Worm (Caenorhabditis elegans) whole organism, young adult: ENCODE data around the gene C17H12.37.

ENCODE experiments used
- C17E4.6 ChIP-seq: fragments of 200-800 bp; sonication (Bioruptor generic); IDR thresholded peaks from 2 replicates; pipeline ENCODE4 v1.3.6; 2022; ENCODE audit warnings: missing genetic modification reagents, missing genetic modification characterization, missing compliant biosample characterization
- D2030.7 ChIP-seq: fragments of 200-800 bp; sonication (Bioruptor generic); IDR thresholded peaks from 2 replicates; pipeline ENCODE4 v1.3.6; 2022; ENCODE audit warnings: missing genetic modification reagents, missing genetic modification characterization, missing compliant biosample characterization
- F39B2.1 ChIP-seq: fragments of 200-800 bp; sonication (Bioruptor generic); IDR thresholded peaks from 2 replicates; pipeline ENCODE4 v1.3.6; 2022; ENCODE audit warnings: missing genetic modification reagents, missing genetic modification characterization, missing compliant biosample characterization
- F49E8.2 ChIP-seq: sonication (generic microtip); optimal IDR thresholded peaks from 3 replicates; lab custom pipeline; 2017; ENCODE audit warnings: missing genetic modification characterization, mild to moderate bottlenecking, missing compliant biosample characterization, antibody characterized with exemption, moderate library complexity; ENCODE audit not compliant: insufficient read depth
- F52B5.7 ChIP-seq: sonication (generic microtip); optimal IDR thresholded peaks from 2 replicates; lab custom pipeline; 2016; ENCODE audit warnings: mild to moderate bottlenecking, missing genetic modification characterization, missing compliant biosample characterization
- F57A8.1 ChIP-seq: fragments of 200-800 bp; sonication (Bioruptor generic); optimal IDR thresholded peaks from 2 replicates; lab custom pipeline; 2018; ENCODE audit warnings: mild to moderate bottlenecking, missing genetic modification characterization, moderate library complexity, missing compliant biosample characterization
- K11D2.4 ChIP-seq: fragments of 200-800 bp; sonication (Bioruptor generic); IDR thresholded peaks from 2 replicates; pipeline ENCODE4 v1.3.6; 2022; ENCODE audit warnings: missing genetic modification reagents, missing genetic modification characterization, missing compliant biosample characterization
- K12H6.12 ChIP-seq: fragments of 200-800 bp; sonication (Bioruptor generic); optimal IDR thresholded peaks from 2 replicates; lab custom pipeline; 2018; ENCODE audit warnings: mild to moderate bottlenecking, missing genetic modification characterization, missing compliant biosample characterization
- T07F8.4 ChIP-seq: sonication (generic microtip); optimal IDR thresholded peaks from 2 replicates; lab custom pipeline; 2016; ENCODE audit warnings: mild to moderate bottlenecking, missing genetic modification characterization, moderate library complexity, missing compliant biosample characterization
- T26A5.8 ChIP-seq: sonication (generic microtip); optimal IDR thresholded peaks from 2 replicates; lab custom pipeline; 2016; ENCODE audit warnings: missing genetic modification characterization, missing compliant biosample characterization
- Y56A3A.18 ChIP-seq: fragments of 200-800 bp; sonication (Bioruptor generic); IDR thresholded peaks from 2 replicates; pipeline ENCODE4 v1.3.6; 2022; ENCODE audit warnings: missing genetic modification reagents, missing genetic modification characterization, missing compliant biosample characterization
- ZK185.1 ChIP-seq: sonication (generic microtip); optimal IDR thresholded peaks from 2 replicates; lab custom pipeline; 2016; ENCODE audit warnings: mild to moderate bottlenecking, missing genetic modification characterization, missing compliant biosample characterization; ENCODE audit not compliant: poor library complexity, severe bottlenecking
- akir-1 ChIP-seq: fragments of 200-800 bp; sonication (Bioruptor generic); optimal IDR thresholded peaks from 2 replicates; lab custom pipeline; 2018; ENCODE audit warnings: mild to moderate bottlenecking, missing genetic modification characterization, moderate library complexity, missing compliant biosample characterization
- ama-1 ChIP-seq, 3 experiments: fragments of 150-350 bp in 1 of 3; sonication (generic microtip) in 2 of 3; optimal IDR thresholded peaks; 2 replicates each; lab custom pipeline; 2014 to 2018; ENCODE audit warnings: missing biosample characterization in 2 of 3, missing genetic modification characterization in 2 of 3, missing genetic modification reagents in 2 of 3
- aptf-3 ChIP-seq: fragments of 200-800 bp; sonication (Bioruptor generic); IDR thresholded peaks from 2 replicates; pipeline ENCODE4 v1.3.6; 2022; ENCODE audit warnings: missing genetic modification characterization, missing compliant biosample characterization
- athp-1 ChIP-seq: sonication (generic microtip); optimal IDR thresholded peaks from 2 replicates; lab custom pipeline; 2017; ENCODE audit warnings: mild to moderate bottlenecking, missing genetic modification characterization, missing compliant biosample characterization
- attf-6 ChIP-seq: fragments of 200-800 bp; sonication (Bioruptor generic); IDR thresholded peaks from 2 replicates; pipeline ENCODE4 v1.3.6; 2022; ENCODE audit warnings: missing genetic modification reagents, missing genetic modification characterization, missing compliant biosample characterization
- ceh-58 ChIP-seq: fragments of 200-800 bp; sonication (Bioruptor generic); IDR thresholded peaks from 2 replicates; pipeline ENCODE4 v1.3.6; 2022; ENCODE audit warnings: missing genetic modification characterization, missing compliant biosample characterization
- ceh-91 ChIP-seq: fragments of 200-800 bp; sonication (Bioruptor generic); IDR thresholded peaks from 2 replicates; pipeline ENCODE4 v1.3.6; 2022; ENCODE audit warnings: missing genetic modification reagents, missing genetic modification characterization, missing compliant biosample characterization
- fkh-3 ChIP-seq: sonication (generic microtip); optimal IDR thresholded peaks from 2 replicates; lab custom pipeline; 2016; ENCODE audit warnings: mild to moderate bottlenecking, missing genetic modification characterization, missing compliant biosample characterization
- hmg-1.2 ChIP-seq: fragments of 200-800 bp; sonication (Bioruptor generic); IDR thresholded peaks from 2 replicates; pipeline ENCODE4 v1.3.6; 2022; ENCODE audit warnings: missing genetic modification reagents, missing genetic modification characterization, missing compliant biosample characterization
- let-607 ChIP-seq, 2 experiments: fragments of 200-800 bp in 1 of 2; sonication (Bioruptor generic) in 1 of 2; sonication (generic microtip) in 1 of 2; optimal IDR thresholded peaks; 2 replicates each; lab custom pipeline; 2016 to 2018; ENCODE audit warnings: mild to moderate bottlenecking in 2 of 2, missing compliant biosample characterization in 2 of 2, missing genetic modification characterization in 2 of 2, moderate library complexity in 2 of 2, missing genotype in 1 of 2
- lin-40 ChIP-seq: sonication (generic microtip); optimal IDR thresholded peaks from 2 replicates; lab custom pipeline; 2016; ENCODE audit warnings: missing genetic modification characterization, mild to moderate bottlenecking, missing compliant biosample characterization, missing genotype, missing genetic modification reagents
- lin-54 ChIP-seq: fragments of 200-800 bp; sonication (Bioruptor generic); optimal IDR thresholded peaks from 2 replicates; lab custom pipeline; 2018; ENCODE audit warnings: mild to moderate bottlenecking, missing genetic modification characterization, missing compliant biosample characterization
- lir-1 ChIP-seq: fragments of 200-800 bp; sonication (Bioruptor generic); conservative IDR thresholded peaks from 2 replicates; pipeline ENCODE4 v1.3.6; 2022; ENCODE audit warnings: missing genetic modification reagents, missing genetic modification characterization, missing compliant biosample characterization
- lsl-1 ChIP-seq: fragments of 200-800 bp; sonication (Bioruptor generic); optimal IDR thresholded peaks from 2 replicates; lab custom pipeline; 2018; ENCODE audit warnings: mild to moderate bottlenecking, missing genetic modification characterization, moderate library complexity, missing compliant biosample characterization
- madf-6 ChIP-seq: fragments of 200-800 bp; sonication (Bioruptor generic); IDR thresholded peaks from 2 replicates; pipeline ENCODE4 v1.3.6; 2022; ENCODE audit warnings: missing genetic modification reagents, missing genetic modification characterization, missing compliant biosample characterization
- madf-8 ChIP-seq: fragments of 200-800 bp; sonication (Bioruptor generic); conservative IDR thresholded peaks from 2 replicates; pipeline ENCODE4 v1.3.6; 2022; ENCODE audit warnings: missing genetic modification reagents, missing genetic modification characterization, missing compliant biosample characterization
- mel-28 ChIP-seq: sonication (generic microtip); optimal IDR thresholded peaks from 2 replicates; lab custom pipeline; 2016; ENCODE audit warnings: borderline replicate concordance, mild to moderate bottlenecking, missing genetic modification characterization, missing compliant biosample characterization
- nfya-2 ChIP-seq: fragments of 200-800 bp; sonication (Bioruptor generic); IDR thresholded peaks from 2 replicates; pipeline ENCODE4 v1.3.6; 2022; ENCODE audit warnings: missing genetic modification reagents, missing genetic modification characterization, missing compliant biosample characterization
- nhr-90 ChIP-seq: sonication (generic microtip); optimal IDR thresholded peaks from 2 replicates; lab custom pipeline; 2016; ENCODE audit warnings: missing genotype, mild to moderate bottlenecking, missing genetic modification characterization, missing compliant biosample characterization
- rcor-1 ChIP-seq: fragments of 200-800 bp; sonication (Bioruptor generic); IDR thresholded peaks from 2 replicates; pipeline ENCODE4 v1.3.6; 2022; ENCODE audit warnings: missing genetic modification reagents, missing genetic modification characterization, missing compliant biosample characterization
- rpc-1 ChIP-seq, 2 experiments: fragments of 150-350 bp in 1 of 2; sonication (generic microtip) in 1 of 2; optimal IDR thresholded peaks; 2 replicates each; lab custom pipeline; 2014 to 2018; ENCODE audit warnings: missing biosample characterization in 1 of 2, missing genetic modification characterization in 1 of 2, missing genetic modification reagents in 1 of 2, missing genotype in 1 of 2
- sea-2 ChIP-seq: fragments of 200-800 bp; sonication (Bioruptor generic); IDR thresholded peaks from 2 replicates; pipeline ENCODE4 v1.3.6; 2022; ENCODE audit warnings: missing genetic modification characterization, missing compliant biosample characterization
- snpc-4 ChIP-seq, 5 experiments: fragments of 150-350 bp in 1 of 5; sonication (generic microtip) in 4 of 5; optimal IDR thresholded peaks; 2 replicates each; lab custom pipeline; 2014 to 2018; ENCODE audit warnings: missing genetic modification characterization in 5 of 5, missing biosample characterization in 3 of 5, antibody characterized with exemption in 2 of 5, mild to moderate bottlenecking in 2 of 5, missing compliant biosample characterization in 2 of 5, missing genotype in 2 of 5, moderate library complexity in 2 of 5, missing genetic modification reagents in 1 of 5
- somi-1 ChIP-seq: fragments of 200-800 bp; sonication (Bioruptor generic); optimal IDR thresholded peaks from 2 replicates; lab custom pipeline; 2018; ENCODE audit warnings: mild to moderate bottlenecking, missing genetic modification characterization, missing compliant biosample characterization
- unc-62 ChIP-seq: fragments of 150-350 bp; optimal IDR thresholded peaks from 2 replicates; lab custom pipeline; 2014; ENCODE audit warnings: missing biosample characterization, missing genetic modification reagents, missing genetic modification characterization
- ztf-18 ChIP-seq: sonication (generic microtip); optimal IDR thresholded peaks from 2 replicates; lab custom pipeline; 2016; ENCODE audit warnings: missing genotype, mild to moderate bottlenecking, missing genetic modification characterization, missing compliant biosample characterization
- ztf-26 ChIP-seq: sonication (generic microtip); optimal IDR thresholded peaks from 2 replicates; lab custom pipeline; 2017; ENCODE audit warnings: missing genetic modification characterization, missing compliant biosample characterization
- ztf-28 ChIP-seq: fragments of 200-800 bp; sonication (Bioruptor generic); IDR thresholded peaks from 2 replicates; pipeline ENCODE4 v1.3.6; 2022; ENCODE audit warnings: missing genetic modification reagents, missing genetic modification characterization, missing compliant biosample characterization

C17H12.37 gene

ce11 chrIV:6792380-6793309 lies 12.3 kb upstream of the C17H12.37 start (continued):
- TF ChIP-seq nfya-2 (GFP tag; lab: Robert Waterston, UW): no peak
- TF ChIP-seq C17E4.6 (GFP tag; lab: Robert Waterston, UW): no peak
- TF ChIP-seq ceh-91 (GFP tag; lab: Robert Waterston, UW): no peak
- TF ChIP-seq F49E8.2 (tag; lab: Kevin White, UChicago): peak; percentile 76
- TF ChIP-seq nhr-90 (tag; lab: Kevin White, UChicago): no peak
- TF ChIP-seq lin-40 (tag; lab: Kevin White, UChicago): peak; percentile 58
- TF ChIP-seq let-607 (tag; optimal IDR thresholded peaks at IDR 0.05; lab: Kevin White, UChicago): peak; percentile 2 to 59
- no peak for TF ChIP-seq ceh-58 (GFP tag; lab: Robert Waterston, UW)
- no peak for TF ChIP-seq K12H6.12 (tag; lab: Kevin White, UChicago)
- TF ChIP-seq snpc-4 (GFP tag; optimal IDR thresholded peaks at IDR 0.05; lab: Kevin White, UChicago): peak; percentile 84
- peak; percentile 88 to 96 (median 94) for TF ChIP-seq snpc-4 (tag; optimal IDR thresholded peaks at IDR 0.05; lab: Kevin White, UChicago)
- peak; percentile 64 for TF ChIP-seq hmg-1.2 (GFP tag; lab: Robert Waterston, UW)
- TF ChIP-seq F39B2.1: no peak
- TF ChIP-seq F57A8.1: no peak
- TF ChIP-seq rpc-1 (optimal IDR thresholded peaks at IDR 0.05; lab: Kevin White, UChicago): no peak
- no peak for TF ChIP-seq rpc-1 (tag; optimal IDR thresholded peaks at IDR 0.05; lab: Kevin White, UChicago)
- TF ChIP-seq lir-1: no peak
- TF ChIP-seq akir-1: no peak

DNA sequence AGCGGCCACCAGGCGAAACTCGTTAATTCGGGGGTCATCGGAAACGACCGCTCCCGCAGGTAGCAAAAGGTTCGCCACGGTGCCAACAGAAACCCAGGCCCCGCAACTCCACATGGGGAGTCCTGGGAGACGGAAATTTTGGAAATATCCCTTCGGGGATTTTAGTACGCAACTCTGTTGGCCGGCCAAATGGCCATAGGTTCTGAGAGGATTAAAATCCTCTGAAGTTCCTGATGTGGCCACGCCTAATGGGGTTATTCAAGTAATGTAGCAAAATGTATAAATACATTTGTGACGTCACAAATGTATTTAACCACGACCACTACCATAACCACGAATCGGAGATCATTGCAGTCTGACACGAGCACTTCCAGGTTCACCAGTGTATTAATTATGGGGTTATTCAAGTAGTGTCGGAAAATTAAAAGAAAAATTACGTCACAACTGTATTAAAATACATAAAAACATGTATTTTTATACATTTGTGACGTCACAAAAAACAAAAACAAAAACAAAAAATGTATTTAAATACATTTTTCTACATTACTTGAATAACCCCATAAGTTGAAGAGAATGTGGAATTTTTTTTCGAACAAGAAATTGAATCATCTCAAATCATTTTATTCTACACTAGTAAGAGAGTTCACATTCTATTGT lies 11.5 kb upstream of the C17H12.37 start:
- TF ChIP-seq sea-2 (GFP tag; lab: Robert Waterston, UW) (no peak), snpc-4 (GFP tag; optimal IDR thresholded peaks at IDR 0.05; lab: Kevin White, UChicago) (no peak), snpc-4 (tag; optimal IDR thresholded peaks at IDR 0.05; lab: Kevin White, UChicago) (peak in 1 of 4 experiments; percentile 40), ztf-26 (tag; lab: Kevin White, UChicago) (no peak), madf-8 (GFP tag; lab: Robert Waterston, UW) (0 out of 2 replicates have a peak, but pooled peaks have one; percentile 11), ztf-28 (GFP tag; lab: Robert Waterston, UW) (no peak), ztf-18 (tag; lab: Kevin White, UChicago) (peak; percentile 35), unc-62 (GFP tag; lab: Kevin White, UChicago) (no peak), madf-6 (GFP tag; lab: Robert Waterston, UW) (no peak), athp-1 (tag; lab: Kevin White, UChicago) (no peak), lin-54 (GFP tag; lab: Kevin White, UChicago) (peak; percentile 18), ceh-58 (GFP tag; lab: Robert Waterston, UW) (peak; percentile 88; the same call in 1 of the 2 replicates), attf-6 (peak; percentile 98), lsl-1 (GFP tag; lab: Kevin White, UChicago) (peak; percentile 20)

DNA sequence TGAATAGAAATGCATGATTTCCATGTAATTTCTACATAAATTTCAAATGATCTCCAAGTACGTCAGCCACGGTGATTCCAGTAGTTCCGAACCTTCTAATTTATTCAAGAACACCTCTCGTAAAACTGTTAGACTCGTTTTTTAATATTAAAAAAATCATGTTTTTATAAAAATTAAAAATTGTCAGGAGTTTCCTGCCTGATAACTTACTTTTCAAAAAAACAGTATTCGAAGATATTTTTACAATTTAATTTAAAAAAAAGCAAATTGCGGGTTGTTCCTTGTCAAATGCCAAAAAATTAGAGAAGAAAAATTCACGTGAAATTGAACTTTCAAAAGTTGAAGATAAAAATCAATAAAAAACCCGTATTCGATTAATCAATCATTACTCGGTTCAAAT lies 9.4 kb upstream of the C17H12.37 start, which contains the start of the genes C17H12.3 and C17H12.12:
Gene C17H12.3 (minus strand): TSS at position 101 of the 400 bp plus-strand sequence.
Gene C17H12.12 (plus strand): TSS at position 396 of the 400 bp plus-strand sequence.
- no peak for TF ChIP-seq somi-1
- no peak for TF ChIP-seq aptf-3
- TF ChIP-seq K11D2.4: no peak
- TF ChIP-seq ZK185.1 (tag; lab: Kevin White, UChicago): no peak
- no peak for TF ChIP-seq T26A5.8 (tag; lab: Kevin White, UChicago)
- no peak for TF ChIP-seq lsl-1 (GFP tag; lab: Kevin White, UChicago)
- TF ChIP-seq ama-1 (optimal IDR thresholded peaks at IDR 0.05; lab: Kevin White, UChicago): no peak
- no peak for TF ChIP-seq ama-1 (GFP tag; optimal IDR thresholded peaks at IDR 0.05; lab: Kevin White, UChicago)
- TF ChIP-seq lir-1: no peak
- no peak for TF ChIP-seq T07F8.4 (tag; lab: Kevin White, UChicago)
- TF ChIP-seq Y56A3A.18 (GFP tag; lab: Robert Waterston, UW): no peak
- TF ChIP-seq F52B5.7: no peak
- no peak for TF ChIP-seq fkh-3 (tag; lab: Kevin White, UChicago)
- no peak for TF ChIP-seq let-607 (tag; optimal IDR thresholded peaks at IDR 0.05; lab: Kevin White, UChicago)
- no peak for TF ChIP-seq D2030.7 (GFP tag; lab: Robert Waterston, UW)
- TF ChIP-seq K12H6.12 (tag; lab: Kevin White, UChicago): no peak
- no peak for TF ChIP-seq rcor-1 (GFP tag; lab: Robert Waterston, UW)
- no peak for TF ChIP-seq mel-28
- TF ChIP-seq F39B2.1: no peak
